Fruit fly (Drosophila melanogaster) whole organism, adult: ENCODE measurements around the gene SkpD.

ENCODE experiments used
- CG11617 ChIP-seq: fragments of 200-800 bp; sonication (Bioruptor generic); optimal IDR thresholded peaks from 2 replicates; lab custom pipeline; 2017; ENCODE audit warnings: mild to moderate bottlenecking, missing biosample characterization, missing genetic modification reagents, missing genetic modification characterization
- ovo ChIP-seq: fragments of 200-800 bp; sonication (Bioruptor generic); optimal IDR thresholded peaks from 2 replicates; lab custom pipeline; 2016; ENCODE audit warnings: missing biosample characterization, missing genetic modification characterization
- tj ChIP-seq: fragments of 200-800 bp; sonication (Bioruptor generic); optimal IDR thresholded peaks from 3 replicates; lab custom pipeline; 2017; ENCODE audit warnings: missing biosample characterization, mild to moderate bottlenecking, missing genetic modification characterization, moderate library complexity

- no peak for TF ChIP-seq ovo (GFP tag; lab: Kevin White, UChicago)
- TF ChIP-seq CG11617 (GFP tag; lab: Kevin White, UChicago) = no peak
- no peak for TF ChIP-seq tj
These were observed 16.7 kb upstream of the SkpD start for dm6 chrX:19795808-19796207.
